Fruit fly (Drosophila melanogaster): Measurements from ENCODE around the gene Gdap1.

Gene Gdap1

DNA sequence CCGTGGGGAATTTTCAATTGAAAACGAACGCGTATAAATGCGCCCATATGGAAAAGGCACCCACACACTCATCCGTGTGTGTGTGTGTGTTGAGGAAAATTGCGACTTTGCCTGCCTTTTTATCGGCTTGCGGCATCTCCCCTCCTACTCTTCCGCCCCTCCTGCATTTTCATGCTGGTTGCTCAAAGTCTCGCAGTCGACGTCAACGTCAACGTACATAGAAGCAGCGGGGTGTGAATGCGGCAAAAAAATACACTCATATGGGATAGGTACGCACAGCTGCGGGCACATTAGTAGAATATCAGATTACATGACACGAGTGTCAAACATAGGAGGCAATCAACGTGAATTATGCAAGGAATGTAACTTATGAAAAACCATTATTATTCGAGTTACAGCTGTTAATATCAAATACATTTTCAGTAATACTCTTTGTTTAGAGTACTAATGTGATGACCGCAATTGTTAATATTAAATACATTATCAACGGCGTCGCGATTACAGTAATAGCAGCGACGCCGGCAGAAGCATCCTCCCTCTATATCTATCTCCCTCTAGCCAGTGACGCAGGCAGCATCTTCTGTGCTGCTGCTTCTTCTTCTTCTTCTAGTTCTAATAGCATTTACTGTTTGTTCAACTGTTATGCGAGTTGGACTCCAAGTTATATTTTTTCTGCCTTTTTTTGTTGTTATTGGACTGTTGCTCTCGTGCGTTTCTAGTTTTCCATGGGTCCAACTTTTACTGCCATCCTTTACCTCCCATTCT lies 45.2 kb downstream of the Gdap1 start (continued):
- TF ChIP-seq mld (GFP tag; IDR thresholded peaks at IDR 0.05; ENCODE audit: partially characterized antibody) (no peak), CG15514 (GFP tag; optimal IDR thresholded peaks at IDR 0.05) (peak; percentile 77), CG2202 (tag; optimal IDR thresholded peaks at IDR 0.05) (peak; percentile 86), CrebB (tag; optimal IDR thresholded peaks at IDR 0.05) (peak; percentile 84), Atf3 (GFP tag; optimal IDR thresholded peaks at IDR 0.05) (peak; percentile 82), CG9817 (tag; optimal IDR thresholded peaks at IDR 0.05) (peak; percentile 76), CG6791 (GFP tag; IDR thresholded peaks at IDR 0.05; ENCODE audit: partially characterized antibody) (peak; percentile 32; the same call in 1 of the 3 replicates), kah (GFP tag; optimal IDR thresholded peaks at IDR 0.05) (peak; percentile 59), CG11696 (GFP tag; IDR thresholded peaks at IDR 0.05) (peak; percentile 99), ap (GFP tag; IDR thresholded peaks at IDR 0.05) (peak; percentile 76), CG13894 (tag; optimal IDR thresholded peaks at IDR 0.05) (peak; percentile 54), Doc2 (GFP tag; IDR thresholded peaks at IDR 0.05) (no peak), Mes4 (GFP tag; optimal IDR thresholded peaks at IDR 0.05) (peak; percentile 82), CG12071 (GFP tag; optimal IDR thresholded peaks at IDR 0.05) (peak; percentile 93), gcm (GFP tag; optimal IDR thresholded peaks at IDR 0.05) (peak; percentile 92), Ets97D (GFP tag; optimal IDR thresholded peaks at IDR 0.05) (peak; percentile 36), ems (GFP tag; optimal IDR thresholded peaks at IDR 0.05) (peak; percentile 86), toy (GFP tag; IDR thresholded peaks at IDR 0.05) (peak; percentile 47; the same call in 1 of the 2 replicates), en (GFP tag; optimal IDR thresholded peaks at IDR 0.05) (peak; percentile 86), z (GFP tag; IDR thresholded peaks at IDR 0.05) (peak; percentile 72; the same call in 2 of the 3 replicates), CG31224 (GFP tag; IDR thresholded peaks at IDR 0.05) (peak; percentile 60), unpg (GFP tag; optimal IDR thresholded peaks at IDR 0.05) (peak; percentile 96), sens (GFP tag) (peak; percentile 97), fru (optimal IDR thresholded peaks at IDR 0.05) (no peak), dysf (GFP tag; IDR thresholded peaks at IDR 0.05) (peak; percentile 92), hbn (GFP tag; IDR thresholded peaks at IDR 0.05; ENCODE audit: partially characterized antibody) (no peak), Optix (GFP tag; IDR thresholded peaks at IDR 0.05) (peak; percentile 84), CG17385 (GFP tag; optimal IDR thresholded peaks at IDR 0.05) (peak; percentile 85), p53 (GFP tag; optimal IDR thresholded peaks at IDR 0.05) (peak; percentile 63), crol (GFP tag; IDR thresholded peaks at IDR 0.05) (peak; percentile 89), CG17186 (GFP tag; optimal IDR thresholded peaks at IDR 0.05) (peak; percentile 69), bsh (GFP tag; optimal IDR thresholded peaks at IDR 0.05) (peak; percentile 88 to 95), exex (tag; optimal IDR thresholded peaks at IDR 0.05) (peak; percentile 64), kni (GFP tag; optimal IDR thresholded peaks at IDR 0.05) (no peak), az2 (GFP tag; optimal IDR thresholded peaks at IDR 0.05) (peak; percentile 88), CG1792 (GFP tag; optimal IDR thresholded peaks at IDR 0.05) (peak; percentile 77), CG7839 (tag; optimal IDR thresholded peaks at IDR 0.05) (peak; percentile 94), CG6272 (GFP tag; IDR thresholded peaks at IDR 0.05) (peak; percentile 81), zfh1 (GFP tag; IDR thresholded peaks at IDR 0.05) (peak; percentile 91), CG9932 (GFP tag; IDR thresholded peaks at IDR 0.05) (peak; percentile 60), CG15073 (GFP tag; optimal IDR thresholded peaks at IDR 0.05) (peak; percentile 45), CG6854 (GFP tag; optimal IDR thresholded peaks at IDR 0.05) (peak; percentile 82), HHEX (GFP tag; optimal IDR thresholded peaks at IDR 0.05) (peak; percentile 86), ase (GFP tag; IDR thresholded peaks at IDR 0.05) (peak; percentile 83), gsb-n (tag; optimal IDR thresholded peaks at IDR 0.05) (peak; percentile 93), D19B (GFP tag; optimal IDR thresholded peaks at IDR 0.05) (peak; percentile 61), insv (GFP tag; optimal IDR thresholded peaks at IDR 0.05) (peak in 1 of 2 experiments; percentile 68), twi (tag; optimal IDR thresholded peaks at IDR 0.05) (peak; percentile 79), CG8765 (GFP tag; IDR thresholded peaks at IDR 0.05) (peak; percentile 74)

Measured in whole organism, embryonic.